Worm (Caenorhabditis elegans): ENCODE data around the gene lsd-1.

ce11 chrX:11952129-11952528 is 3.5 kb downstream of the lsd-1 start:
- TF ChIP-seq tab-1 (GFP tag; IDR thresholded peaks at IDR 0.05) (no peak), klf-2 (GFP tag; conservative IDR thresholded peaks at IDR 0.05) (no peak), ztf-29 (GFP tag; IDR thresholded peaks at IDR 0.05) (no peak), ztf-23 (GFP tag; IDR thresholded peaks at IDR 0.05) (no peak), ref-1 (GFP tag; conservative IDR thresholded peaks at IDR 0.05) (no peak), flt-1 (GFP tag; IDR thresholded peaks at IDR 0.05) (no peak), cog-1 (tag; optimal IDR thresholded peaks at IDR 0.05) (no peak)
